Worm (Caenorhabditis elegans): ENCODE results near the gene plc-1.

- TF ChIP-seq xnd-1 (tag; optimal IDR thresholded peaks at IDR 0.05) (no peak), aptf-2 (GFP tag; conservative IDR thresholded peaks at IDR 0.05) (no peak), somi-1 (GFP tag; optimal IDR thresholded peaks at IDR 0.05) (no peak), him-1 (tag; optimal IDR thresholded peaks at IDR 0.05) (no peak), dpl-1 (GFP tag; optimal IDR thresholded peaks at IDR 0.05) (no peak), Y95B8A.8 (GFP tag; IDR thresholded peaks at IDR 0.05) (no peak), ama-1 (optimal IDR thresholded peaks at IDR 0.05) (no peak), ama-1 (GFP tag; optimal IDR thresholded peaks at IDR 0.05) (no peak), F57C9.4 (tag; optimal IDR thresholded peaks at IDR 0.05) (no peak), lsl-1 (GFP tag; optimal IDR thresholded peaks at IDR 0.05) (no peak), let-607 (tag; optimal IDR thresholded peaks at IDR 0.05) (no peak), unc-130 (GFP tag; optimal IDR thresholded peaks at IDR 0.05) (no peak), lin-35 (GFP tag; optimal IDR thresholded peaks at IDR 0.05) (no peak), K11D2.4 (GFP tag; IDR thresholded peaks at IDR 0.05) (no peak)
Observed at ce11 chrX:10862582-10862981, 24.1 kb upstream of the plc-1 start.
